Worm (Caenorhabditis elegans) whole organism, late embryonic: ENCODE results near the gene cest-26.

Experiments used
- ama-1 ChIP-seq: fragments of 150-350 bp; optimal IDR thresholded peaks from 2 replicates; lab custom pipeline; 2014
- ceh-30 ChIP-seq: fragments of 150-350 bp; optimal IDR thresholded peaks from 2 replicates; lab custom pipeline; 2014; ENCODE audit warnings: missing biosample characterization, missing genetic modification characterization
- hlh-13 ChIP-seq: fragments of 200-800 bp; sonication (Bioruptor generic); optimal IDR thresholded peaks from 2 replicates; lab custom pipeline; 2018; ENCODE audit warnings: mild to moderate bottlenecking, missing genetic modification characterization, missing compliant biosample characterization
- madf-2 ChIP-seq: sonication (generic microtip); optimal IDR thresholded peaks from 2 replicates; lab custom pipeline; 2017; ENCODE audit warnings: missing genetic modification characterization, missing compliant biosample characterization
- npax-4 ChIP-seq: sonication (generic microtip); optimal IDR thresholded peaks from 2 replicates; lab custom pipeline; 2016; ENCODE audit warnings: missing genetic modification characterization, missing compliant biosample characterization
- pag-3 ChIP-seq: sonication (generic microtip); optimal IDR thresholded peaks from 2 replicates; lab custom pipeline; 2016; ENCODE audit warnings: missing compliant biosample characterization, missing genetic modification characterization, borderline replicate concordance
- tbx-2 ChIP-seq: sonication (generic microtip); optimal IDR thresholded peaks from 2 replicates; lab custom pipeline; 2016; ENCODE audit warnings: missing genetic modification characterization, missing compliant biosample characterization
- ttx-3 ChIP-seq: sonication (generic microtip); optimal IDR thresholded peaks from 2 replicates; lab custom pipeline; 2016; ENCODE audit warnings: missing genetic modification reagents, missing genetic modification characterization, missing compliant biosample characterization

ce11 chrX:4434577-4434976 is 2.9 kb downstream of the cest-26 start:
- TF ChIP-seq ttx-3 (no peak), npax-4 (tag; lab: Kevin White, UChicago) (no peak), pag-3 (tag; lab: Kevin White, UChicago) (no peak), ceh-30 (tag; lab: Kevin White, UChicago) (no peak), tbx-2 (no peak), ama-1 (lab: Kevin White, UChicago) (no peak), madf-2 (tag; lab: Kevin White, UChicago) (no peak), hlh-13 (GFP tag; lab: Kevin White, UChicago) (no peak)
